Fruit fly (Drosophila melanogaster) whole organism, embryonic: ENCODE measurements around the gene CG43845.

Experiments
- Abd-B ChIP-seq: fragments of 200-800 bp; sonication (Bioruptor generic); optimal IDR thresholded peaks from 2 replicates; lab custom pipeline; 2018; ENCODE audit warnings: missing biosample characterization, mild to moderate bottlenecking, missing genetic modification characterization, moderate library complexity
- Bgb ChIP-seq: fragments of 200-800 bp; sonication (Bioruptor generic); IDR thresholded peaks from 2 replicates; pipeline ENCODE4 v1.3.6; 2022; ENCODE audit warnings: missing biosample characterization, missing genetic modification characterization; ENCODE audit not compliant: partially characterized antibody
- CG10267 ChIP-seq: fragments of 200-800 bp; sonication (Bioruptor generic); optimal IDR thresholded peaks from 2 replicates; lab custom pipeline; 2018; ENCODE audit warnings: missing biosample characterization, mild to moderate bottlenecking, missing genetic modification characterization, moderate library complexity
- CG12942 ChIP-seq: fragments of 200-800 bp; sonication (Bioruptor generic); optimal IDR thresholded peaks from 3 replicates; lab custom pipeline; 2016; ENCODE audit warnings: missing biosample characterization, missing genetic modification characterization
- CG14050 ChIP-seq: fragments of 200-800 bp; sonication (Bioruptor generic); IDR thresholded peaks from 3 replicates; pipeline ENCODE4 v1.3.6; 2022; ENCODE audit warnings: missing biosample characterization, missing genetic modification characterization
- CG14710 ChIP-seq: fragments of 200-800 bp; sonication (Bioruptor generic); optimal IDR thresholded peaks from 3 replicates; lab custom pipeline; 2019; ENCODE audit warnings: missing biosample characterization, mild to moderate bottlenecking, missing genetic modification characterization, moderate library complexity
- CG15011 ChIP-seq: fragments of 200-800 bp; sonication (Bioruptor generic); optimal IDR thresholded peaks from 3 replicates; lab custom pipeline; 2018; ENCODE audit warnings: missing biosample characterization, mild to moderate bottlenecking, missing genetic modification characterization
- CG15269 ChIP-seq: fragments of 200-800 bp; sonication (Bioruptor generic); optimal IDR thresholded peaks from 2 replicates; lab custom pipeline; 2018; ENCODE audit warnings: missing biosample characterization, mild to moderate bottlenecking, missing genetic modification characterization, moderate library complexity
- CG17186 ChIP-seq: fragments of 200-800 bp; sonication (Bioruptor generic); optimal IDR thresholded peaks from 3 replicates; lab custom pipeline; 2017; ENCODE audit warnings: missing biosample characterization, missing genetic modification reagents, missing genetic modification characterization
- CG17359 ChIP-seq: fragments of 200-800 bp; sonication (Bioruptor generic); optimal IDR thresholded peaks from 3 replicates; lab custom pipeline; 2018; ENCODE audit warnings: missing biosample characterization, mild to moderate bottlenecking, missing genetic modification characterization, moderate library complexity
- CG17802 ChIP-seq: fragments of 200-800 bp; sonication (Bioruptor generic); optimal IDR thresholded peaks from 2 replicates; lab custom pipeline; 2018; ENCODE audit warnings: missing biosample characterization, mild to moderate bottlenecking, missing genetic modification characterization, moderate library complexity
- CG17912 ChIP-seq: fragments of 200-800 bp; sonication (Bioruptor generic); optimal IDR thresholded peaks from 2 replicates; lab custom pipeline; 2018; ENCODE audit warnings: missing biosample characterization, mild to moderate bottlenecking, missing genetic modification characterization
- CG3847 ChIP-seq: fragments of 200-800 bp; sonication (Bioruptor generic); IDR thresholded peaks from 2 replicates; pipeline ENCODE4 v1.3.6; 2022; ENCODE audit warnings: missing biosample characterization, missing genetic modification characterization
- CG3995 ChIP-seq: fragments of 200-800 bp; sonication (Bioruptor generic); optimal IDR thresholded peaks from 3 replicates; lab custom pipeline; 2016; ENCODE audit warnings: missing biosample characterization, missing genetic modification characterization
- CG4424 ChIP-seq: fragments of 200-800 bp; sonication (Bioruptor generic); optimal IDR thresholded peaks from 3 replicates; lab custom pipeline; 2016; ENCODE audit warnings: missing biosample characterization, missing genetic modification characterization
- CG4617 ChIP-seq: fragments of 200-800 bp; sonication (Bioruptor generic); optimal IDR thresholded peaks from 3 replicates; lab custom pipeline; 2016; ENCODE audit warnings: missing biosample characterization, missing genetic modification characterization, borderline replicate concordance
- CG4854 ChIP-seq: fragments of 200-800 bp; sonication (Bioruptor generic); optimal IDR thresholded peaks from 2 replicates; lab custom pipeline; 2016; ENCODE audit warnings: missing biosample characterization, missing genetic modification characterization, inconsistent platforms
- CG6765 ChIP-seq: fragments of 200-800 bp; sonication (Bioruptor generic); optimal IDR thresholded peaks from 3 replicates; lab custom pipeline; 2017; ENCODE audit warnings: missing biosample characterization, mild to moderate bottlenecking, missing genetic modification characterization
- CG6854 ChIP-seq: fragments of 200-800 bp; sonication (Bioruptor generic); optimal IDR thresholded peaks from 3 replicates; lab custom pipeline; 2017; ENCODE audit warnings: missing biosample characterization, mild to moderate bottlenecking, missing genetic modification characterization
- CG8290 ChIP-seq, 3 experiments: fragments of 200-800 bp; sonication (Bioruptor generic); optimal IDR thresholded peaks; 2 replicates each; lab custom pipeline; 2016 to 2019; ENCODE audit warnings: missing biosample characterization in 3 of 3, missing genetic modification characterization in 3 of 3, mild to moderate bottlenecking in 2 of 3, moderate library complexity in 1 of 3
- CG8388 ChIP-seq: fragments of 200-800 bp; sonication (Bioruptor generic); optimal IDR thresholded peaks from 2 replicates; lab custom pipeline; 2019; ENCODE audit warnings: missing biosample characterization, mild to moderate bottlenecking, missing genetic modification characterization, moderate library complexity
- CG8944 ChIP-seq: fragments of 200-800 bp; sonication (Bioruptor generic); optimal IDR thresholded peaks from 3 replicates; lab custom pipeline; 2016; ENCODE audit warnings: missing biosample characterization, missing genetic modification characterization
- CG9437 ChIP-seq: fragments of 200-800 bp; sonication (Bioruptor generic); optimal IDR thresholded peaks from 2 replicates; lab custom pipeline; 2018; ENCODE audit warnings: missing biosample characterization, mild to moderate bottlenecking, missing genetic modification characterization
- CHES-1-like ChIP-seq: fragments of 200-800 bp; sonication (Bioruptor generic); optimal IDR thresholded peaks from 2 replicates; lab custom pipeline; 2016; ENCODE audit warnings: missing biosample characterization, missing genetic modification characterization
- D19B ChIP-seq: fragments of 200-800 bp; sonication (Bioruptor generic); optimal IDR thresholded peaks from 2 replicates; lab custom pipeline; 2017; ENCODE audit warnings: missing biosample characterization, mild to moderate bottlenecking, missing genetic modification characterization
- Dek ChIP-seq: fragments of 200-800 bp; sonication (Bioruptor generic); optimal IDR thresholded peaks from 3 replicates; lab custom pipeline; 2019; ENCODE audit warnings: missing biosample characterization, mild to moderate bottlenecking, missing genetic modification characterization, moderate library complexity
- H2.0 ChIP-seq: fragments of 200-800 bp; sonication (Bioruptor generic); IDR thresholded peaks from 2 replicates; pipeline ENCODE4 v1.3.6; 2022; ENCODE audit warnings: missing biosample characterization, missing genetic modification characterization
- HLH4C ChIP-seq: fragments of 200-800 bp; sonication (Bioruptor generic); IDR thresholded peaks from 3 replicates; pipeline ENCODE4 v1.3.6; 2022; ENCODE audit warnings: missing biosample characterization, missing genetic modification characterization; ENCODE audit not compliant: partially characterized antibody
- Lhr ChIP-seq: fragments of 200-800 bp; sonication (Bioruptor generic); optimal IDR thresholded peaks from 3 replicates; lab custom pipeline; 2017; ENCODE audit warnings: mild to moderate bottlenecking, missing biosample characterization, missing genetic modification reagents, missing genetic modification characterization
- NC2α ChIP-seq: fragments of 200-800 bp; sonication (Bioruptor generic); optimal IDR thresholded peaks from 2 replicates; lab custom pipeline; 2016; ENCODE audit warnings: missing biosample characterization, missing genetic modification characterization
- NC2β ChIP-seq: fragments of 200-800 bp; sonication (Bioruptor generic); optimal IDR thresholded peaks from 2 replicates; lab custom pipeline; 2016; ENCODE audit warnings: missing biosample characterization, missing genetic modification characterization
- NK7.1 ChIP-seq: fragments of 200-800 bp; sonication (Bioruptor generic); optimal IDR thresholded peaks from 3 replicates; lab custom pipeline; 2016; ENCODE audit warnings: missing biosample characterization, missing genetic modification characterization
- Scr ChIP-seq: fragments of 200-800 bp; sonication (Bioruptor generic); IDR thresholded peaks from 2 replicates; pipeline ENCODE4 v1.3.6; 2022; ENCODE audit warnings: missing biosample characterization, missing genetic modification characterization; ENCODE audit not compliant: partially characterized antibody
- Sin3A ChIP-seq: fragments of >200 bp; optimal IDR thresholded peaks from 2 replicates; lab custom pipeline; 2018
- Trl ChIP-seq, 3 experiments: fragments of >200 bp in 2 of 3; fragments of 200-800 bp in 1 of 3; sonication (Bioruptor generic) in 1 of 3; optimal IDR thresholded peaks; 2 replicates in 1 of 3; 3 replicates in 2 of 3; lab custom pipeline; 2016 to 2017; ENCODE audit warnings: missing biosample characterization in 1 of 3, missing genetic modification characterization in 1 of 3
- YL-1 ChIP-seq: fragments of 200-800 bp; sonication (Bioruptor generic); optimal IDR thresholded peaks from 3 replicates; lab custom pipeline; 2017; ENCODE audit warnings: missing biosample characterization, mild to moderate bottlenecking, missing genetic modification characterization
- ab ChIP-seq: fragments of 200-800 bp; sonication (Bioruptor generic); optimal IDR thresholded peaks from 2 replicates; lab custom pipeline; 2016; ENCODE audit warnings: missing biosample characterization, missing genetic modification characterization
- bcd ChIP-seq: fragments of 200-800 bp; sonication (Bioruptor generic); optimal IDR thresholded peaks from 2 replicates; lab custom pipeline; 2017; ENCODE audit warnings: missing biosample characterization, mild to moderate bottlenecking, missing genetic modification characterization
- btn ChIP-seq: fragments of 200-800 bp; sonication (Bioruptor generic); optimal IDR thresholded peaks from 2 replicates; lab custom pipeline; 2016; ENCODE audit warnings: missing biosample characterization, missing genetic modification characterization
- cas ChIP-seq: fragments of 200-800 bp; sonication (Bioruptor generic); IDR thresholded peaks from 2 replicates; pipeline ENCODE4 v1.3.6; 2022; ENCODE audit warnings: missing biosample characterization, missing genetic modification characterization
- dimm ChIP-seq: fragments of 200-800 bp; sonication (Bioruptor generic); IDR thresholded peaks from 2 replicates; pipeline ENCODE4 v1.3.6; 2022; ENCODE audit warnings: missing biosample characterization, missing genetic modification characterization
- ems ChIP-seq: fragments of 200-800 bp; sonication (Bioruptor generic); optimal IDR thresholded peaks from 3 replicates; lab custom pipeline; 2016; ENCODE audit warnings: missing biosample characterization, missing genetic modification characterization
- fd64A ChIP-seq: fragments of 200-800 bp; sonication (Bioruptor generic); optimal IDR thresholded peaks from 3 replicates; lab custom pipeline; 2018; ENCODE audit warnings: missing biosample characterization, mild to moderate bottlenecking, missing genetic modification characterization
- fru ChIP-seq: fragments of >200 bp; optimal IDR thresholded peaks from 2 replicates; lab custom pipeline; 2017
- gem ChIP-seq: fragments of 200-800 bp; sonication (Bioruptor generic); optimal IDR thresholded peaks from 2 replicates; lab custom pipeline; 2019; ENCODE audit warnings: missing biosample characterization, mild to moderate bottlenecking, missing genetic modification characterization, moderate library complexity
- gfzf ChIP-seq: fragments of 200-800 bp; sonication (Bioruptor generic); optimal IDR thresholded peaks from 2 replicates; lab custom pipeline; 2016; ENCODE audit warnings: missing biosample characterization, mild to moderate bottlenecking, missing genetic modification characterization, moderate library complexity
- nerfin-1 ChIP-seq: fragments of 200-800 bp; sonication (Bioruptor generic); optimal IDR thresholded peaks from 3 replicates; lab custom pipeline; 2019; ENCODE audit warnings: missing biosample characterization, mild to moderate bottlenecking, missing genetic modification characterization, moderate library complexity
- org-1 ChIP-seq: fragments of 200-800 bp; sonication (Bioruptor generic); optimal IDR thresholded peaks from 2 replicates; lab custom pipeline; 2017; ENCODE audit warnings: missing biosample characterization, missing genetic modification characterization
- otp ChIP-seq: fragments of 200-800 bp; sonication (Bioruptor generic); IDR thresholded peaks from 3 replicates; pipeline ENCODE4, ENCODE4 v1.3.6; 2022; ENCODE audit warnings: missing biosample characterization, missing genetic modification characterization
- trem ChIP-seq: fragments of 200-800 bp; optimal IDR thresholded peaks from 3 replicates; lab custom pipeline; 2019; ENCODE audit warnings: missing biosample characterization, mild to moderate bottlenecking, missing genetic modification characterization, moderate library complexity
- vnd ChIP-seq: fragments of 200-800 bp; sonication (Bioruptor generic); IDR thresholded peaks from 3 replicates; pipeline ENCODE4 v1.3.6; 2022; ENCODE audit warnings: missing biosample characterization, missing genetic modification characterization; ENCODE audit not compliant: partially characterized antibody

Gene CG43845

dm6 chr3R:5516582-5517001 lies 6.3 kb downstream of the CG43845 start (continued):
- TF ChIP-seq fru (lab: Kevin White, UChicago) (no peak), YL-1 (GFP tag; lab: Kevin White, UChicago) (no peak), fd64A (no peak), gfzf (GFP tag; lab: Kevin White, UChicago) (peak; percentile 85), CG14050 (no peak), CG14710 (tag; lab: Kevin White, UChicago) (peak; percentile 42), ab (GFP tag; lab: Kevin White, UChicago) (no peak), Abd-B (GFP tag; lab: Kevin White, UChicago) (peak; percentile 23), CHES-1-like (no peak), ems (GFP tag; lab: Kevin White, UChicago) (peak; percentile 12), otp (GFP tag; lab: Robert Waterston, UW) (no peak), nerfin-1 (tag; lab: Kevin White, UChicago) (no peak), CG12942 (GFP tag; lab: Kevin White, UChicago) (no peak), CG3847 (GFP tag; lab: Robert Waterston, UW) (peak; percentile 53), trem (tag; lab: Kevin White, UChicago) (peak; percentile 50), dimm (GFP tag; lab: Robert Waterston, UW) (no peak), CG8944 (GFP tag; lab: Kevin White, UChicago) (no peak), CG6765 (no peak), vnd (GFP tag; lab: Robert Waterston, UW) (no peak), CG10267 (peak; percentile 48), CG15011 (no peak), org-1 (GFP tag; lab: Kevin White, UChicago) (no peak), NK7.1 (GFP tag; lab: Kevin White, UChicago) (no peak), Scr (GFP tag; lab: Robert Waterston, UW) (no peak), Bgb (no peak), HLH4C (GFP tag; lab: Robert Waterston, UW) (no peak), H2.0 (GFP tag; lab: Robert Waterston, UW) (no peak), CG17802 (tag; lab: Kevin White, UChicago) (no peak), CG8388 (no peak), D19B (GFP tag; lab: Kevin White, UChicago) (no peak), CG4424 (GFP tag; lab: Kevin White, UChicago) (no peak), NC2β (no peak), Sin3A (lab: Kevin White, UChicago) (peak; percentile 37), CG17912 (GFP tag; lab: Kevin White, UChicago) (no peak), CG9437 (GFP tag; lab: Kevin White, UChicago) (peak; percentile 69), gem (peak; percentile 2), Lhr (GFP tag; lab: Kevin White, UChicago) (peak; percentile 81), CG15269 (no peak), Trl (optimal IDR thresholded peaks at IDR 0.05; lab: Kevin White, UChicago) (no peak), Trl (GFP tag; optimal IDR thresholded peaks at IDR 0.05; lab: Kevin White, UChicago) (no peak), CG6854 (GFP tag; lab: Kevin White, UChicago) (no peak), NC2α (GFP tag; lab: Kevin White, UChicago) (no peak), CG8290 (GFP tag; optimal IDR thresholded peaks at IDR 0.05; lab: Kevin White, UChicago) (no peak), CG8290 (tag; optimal IDR thresholded peaks at IDR 0.05; lab: Kevin White, UChicago) (no peak), CG17359 (tag; lab: Kevin White, UChicago) (no peak), bcd (GFP tag; lab: Kevin White, UChicago) (no peak), Dek (no peak), CG17186 (GFP tag; lab: Kevin White, UChicago) (peak; percentile 71), CG4617 (GFP tag; lab: Kevin White, UChicago) (peak; percentile 3), cas (GFP tag; lab: Robert Waterston, UW) (no peak), CG3995 (GFP tag; lab: Kevin White, UChicago) (no peak), btn (GFP tag; lab: Kevin White, UChicago) (no peak), CG4854 (GFP tag; lab: Kevin White, UChicago) (no peak)
